Fruit fly (Drosophila melanogaster) whole organism, embryonic: ENCODE data around the gene CG14043.

Experiments used
- CG10654 ChIP-seq: fragments of 200-800 bp; sonication (Bioruptor generic); optimal IDR thresholded peaks from 2 replicates; lab custom pipeline; 2016; ENCODE audit warnings: missing biosample characterization, missing genetic modification characterization
- CG11085 ChIP-seq: fragments of 200-800 bp; sonication (Bioruptor generic); IDR thresholded peaks from 2 replicates; pipeline ENCODE4 v1.3.6; 2022; ENCODE audit warnings: missing biosample characterization, missing genetic modification characterization
- CG11456 ChIP-seq: fragments of 200-800 bp; sonication (Bioruptor generic); IDR thresholded peaks from 3 replicates; pipeline ENCODE4 v1.3.6; 2022; ENCODE audit warnings: missing biosample characterization, missing genetic modification characterization
- CG12104 ChIP-seq: fragments of 200-800 bp; sonication (Bioruptor generic); optimal IDR thresholded peaks from 3 replicates; lab custom pipeline; 2016; ENCODE audit warnings: missing biosample characterization, missing genetic modification characterization
- CG14014 ChIP-seq: fragments of 200-800 bp; sonication (Bioruptor generic); IDR thresholded peaks from 2 replicates; pipeline ENCODE4 v1.3.6; 2022; ENCODE audit warnings: missing biosample characterization, missing genetic modification characterization
- CG15269 ChIP-seq: fragments of 200-800 bp; sonication (Bioruptor generic); optimal IDR thresholded peaks from 2 replicates; lab custom pipeline; 2018; ENCODE audit warnings: missing biosample characterization, mild to moderate bottlenecking, missing genetic modification characterization, moderate library complexity
- CG15479 ChIP-seq: fragments of 200-800 bp; sonication (Bioruptor generic); optimal IDR thresholded peaks from 3 replicates; lab custom pipeline; 2019; ENCODE audit warnings: missing biosample characterization, mild to moderate bottlenecking, missing genetic modification characterization, moderate library complexity
- CG1647 ChIP-seq: fragments of 200-800 bp; sonication (Bioruptor generic); optimal IDR thresholded peaks from 3 replicates; lab custom pipeline; 2016; ENCODE audit warnings: missing biosample characterization, missing genetic modification characterization
- CG16813 ChIP-seq: fragments of 200-800 bp; sonication (Bioruptor generic); IDR thresholded peaks from 3 replicates; pipeline ENCODE4 v1.3.6; 2022; ENCODE audit warnings: missing biosample characterization, missing genetic modification characterization; ENCODE audit not compliant: partially characterized antibody
- CG17568 ChIP-seq: fragments of 200-800 bp; sonication (Bioruptor generic); optimal IDR thresholded peaks from 2 replicates; lab custom pipeline; 2018; ENCODE audit warnings: missing biosample characterization, mild to moderate bottlenecking, missing genetic modification characterization, moderate library complexity
- CG18011 ChIP-seq: fragments of 200-800 bp; sonication (Bioruptor generic); optimal IDR thresholded peaks from 2 replicates; lab custom pipeline; 2017; ENCODE audit warnings: missing biosample characterization, missing genetic modification characterization, mild to moderate bottlenecking, moderate library complexity, missing genotype
- CG2712 ChIP-seq: fragments of 200-800 bp; optimal IDR thresholded peaks from 3 replicates; lab custom pipeline; 2019; ENCODE audit warnings: missing biosample characterization, mild to moderate bottlenecking, missing genetic modification characterization, moderate library complexity
- CG31441 ChIP-seq: fragments of 200-800 bp; sonication (Bioruptor generic); IDR thresholded peaks from 2 replicates; pipeline ENCODE4 v1.3.6; 2022; ENCODE audit warnings: missing biosample characterization, missing genetic modification characterization
- CG3838 ChIP-seq: fragments of 200-800 bp; sonication (Bioruptor generic); optimal IDR thresholded peaks from 3 replicates; lab custom pipeline; 2016; ENCODE audit warnings: missing biosample characterization, missing genetic modification characterization
- CG4424 ChIP-seq: fragments of 200-800 bp; sonication (Bioruptor generic); optimal IDR thresholded peaks from 3 replicates; lab custom pipeline; 2016; ENCODE audit warnings: missing biosample characterization, missing genetic modification characterization
- CG6272 ChIP-seq: fragments of 200-800 bp; sonication (Bioruptor generic); IDR thresholded peaks from 2 replicates; pipeline ENCODE4 v1.3.6; 2022; ENCODE audit warnings: missing biosample characterization, missing genetic modification characterization
- CG7556 ChIP-seq: fragments of 200-800 bp; sonication (Bioruptor generic); optimal IDR thresholded peaks from 2 replicates; lab custom pipeline; 2017; ENCODE audit warnings: missing biosample characterization, mild to moderate bottlenecking, missing genetic modification characterization
- CG7786 ChIP-seq: fragments of 200-800 bp; sonication (Bioruptor generic); optimal IDR thresholded peaks from 2 replicates; lab custom pipeline; 2016; ENCODE audit warnings: missing biosample characterization, missing genetic modification characterization
- CG9215 ChIP-seq: fragments of 200-800 bp; sonication (Bioruptor generic); IDR thresholded peaks from 2 replicates; pipeline ENCODE4 v1.3.6; 2022; ENCODE audit warnings: missing biosample characterization, missing genetic modification characterization
- CTCF ChIP-seq: fragments of 200-800 bp; sonication (Bioruptor generic); optimal IDR thresholded peaks from 2 replicates; lab custom pipeline; 2017; ENCODE audit warnings: missing biosample characterization, mild to moderate bottlenecking, missing genetic modification characterization, moderate library complexity
- Doc3 ChIP-seq: fragments of 200-800 bp; sonication (Bioruptor generic); IDR thresholded peaks from 3 replicates; pipeline ENCODE4 v1.3.6; 2022; ENCODE audit warnings: missing biosample characterization, missing genetic modification characterization; ENCODE audit not compliant: partially characterized antibody
- Ets65A ChIP-seq: fragments of 200-800 bp; sonication (Bioruptor generic); peaks from one replicate; lab custom pipeline; 2016; ENCODE audit warnings: missing biosample characterization, missing genetic modification characterization
- NK7.1 ChIP-seq: fragments of 200-800 bp; sonication (Bioruptor generic); optimal IDR thresholded peaks from 3 replicates; lab custom pipeline; 2016; ENCODE audit warnings: missing biosample characterization, missing genetic modification characterization
- Pdp1 ChIP-seq, 2 experiments: fragments of 200-800 bp; sonication (Bioruptor generic); optimal IDR thresholded peaks; 3 replicates each; lab custom pipeline; 2016; ENCODE audit warnings: missing biosample characterization in 2 of 2, missing genetic modification characterization in 2 of 2, mild to moderate bottlenecking in 1 of 2, moderate library complexity in 1 of 2
- Ptx1 ChIP-seq: fragments of 200-800 bp; sonication (Bioruptor generic); IDR thresholded peaks from 2 replicates; pipeline ENCODE4 v1.3.6; 2022; ENCODE audit warnings: missing biosample characterization, missing genetic modification characterization
- Rx ChIP-seq: fragments of 200-800 bp; sonication (Bioruptor generic); IDR thresholded peaks from 2 replicates; pipeline ENCODE4 v1.3.6; 2022; ENCODE audit warnings: missing biosample characterization, missing genetic modification characterization
- Sry-δ ChIP-seq: fragments of 200-800 bp; sonication (Bioruptor generic); optimal IDR thresholded peaks from 2 replicates; lab custom pipeline; 2016; ENCODE audit warnings: missing biosample characterization, missing genetic modification characterization
- cato ChIP-seq: fragments of 200-800 bp; sonication (Bioruptor generic); optimal IDR thresholded peaks from 2 replicates; lab custom pipeline; 2016; ENCODE audit warnings: missing biosample characterization, missing genetic modification characterization, borderline replicate concordance
- fd3F ChIP-seq: fragments of 200-800 bp; sonication (Bioruptor generic); optimal IDR thresholded peaks from 2 replicates; lab custom pipeline; 2018; ENCODE audit warnings: missing biosample characterization, mild to moderate bottlenecking, missing genetic modification characterization, moderate library complexity
- grn ChIP-seq: fragments of 200-800 bp; sonication (Bioruptor generic); optimal IDR thresholded peaks from 3 replicates; lab custom pipeline; 2017; ENCODE audit warnings: missing biosample characterization, missing genetic modification characterization
- hb ChIP-seq: fragments of 200-800 bp; sonication (Bioruptor generic); IDR thresholded peaks from 3 replicates; pipeline ENCODE4 v1.3.6; 2022; ENCODE audit warnings: missing biosample characterization, missing genetic modification characterization; ENCODE audit not compliant: partially characterized antibody
- lbe ChIP-seq: fragments of 200-800 bp; sonication (Bioruptor generic); optimal IDR thresholded peaks from 2 replicates; lab custom pipeline; 2016; ENCODE audit warnings: missing biosample characterization, mild to moderate bottlenecking, missing genetic modification characterization
- lola ChIP-seq, 3 experiments: fragments of >200 bp in 2 of 3; fragments of 200-800 bp in 1 of 3; sonication (Bioruptor generic) in 1 of 3; optimal IDR thresholded peaks; 2 replicates each; lab custom pipeline; 2017 to 2019; ENCODE audit warnings: missing biosample characterization in 3 of 3, missing genetic modification characterization in 3 of 3, mild to moderate bottlenecking in 1 of 3, moderate library complexity in 1 of 3
- mld ChIP-seq: fragments of 200-800 bp; sonication (Bioruptor generic); IDR thresholded peaks from 3 replicates; pipeline ENCODE4 v1.3.6; 2022; ENCODE audit warnings: missing biosample characterization, missing genetic modification characterization; ENCODE audit not compliant: partially characterized antibody
- oc ChIP-seq: fragments of 200-800 bp; sonication (Bioruptor generic); optimal IDR thresholded peaks from 2 replicates; lab custom pipeline; 2018; ENCODE audit warnings: missing biosample characterization, mild to moderate bottlenecking, missing genetic modification characterization, moderate library complexity
- onecut ChIP-seq: fragments of 200-800 bp; sonication (Bioruptor generic); IDR thresholded peaks from 2 replicates; pipeline ENCODE4 v1.3.6; 2022; ENCODE audit warnings: missing biosample characterization, missing genetic modification characterization
- org-1 ChIP-seq: fragments of 200-800 bp; sonication (Bioruptor generic); optimal IDR thresholded peaks from 2 replicates; lab custom pipeline; 2017; ENCODE audit warnings: missing biosample characterization, missing genetic modification characterization
- pum ChIP-seq: fragments of 200-800 bp; sonication (Bioruptor generic); optimal IDR thresholded peaks from 2 replicates; lab custom pipeline; 2016; ENCODE audit warnings: missing biosample characterization, missing genetic modification characterization
- pzg ChIP-seq: fragments of 200-800 bp; sonication (Bioruptor generic); optimal IDR thresholded peaks from 3 replicates; lab custom pipeline; 2018; ENCODE audit warnings: missing biosample characterization, mild to moderate bottlenecking, missing genetic modification characterization, moderate library complexity
- scrt ChIP-seq: fragments of 200-800 bp; sonication (Bioruptor generic); optimal IDR thresholded peaks from 2 replicates; lab custom pipeline; 2018; ENCODE audit warnings: missing biosample characterization, mild to moderate bottlenecking, missing genetic modification characterization, moderate library complexity
- sisA ChIP-seq: fragments of 200-800 bp; sonication (Bioruptor generic); IDR thresholded peaks from 2 replicates; pipeline ENCODE4 v1.3.6; 2022; ENCODE audit warnings: missing biosample characterization, missing genetic modification characterization
- sob ChIP-seq: fragments of 200-800 bp; sonication (Bioruptor generic); IDR thresholded peaks from 2 replicates; pipeline ENCODE4 v1.3.6; 2022; ENCODE audit warnings: missing biosample characterization, missing genetic modification characterization
- tin ChIP-seq: fragments of 200-800 bp; sonication (Bioruptor generic); optimal IDR thresholded peaks from 3 replicates; lab custom pipeline; 2016; ENCODE audit warnings: missing biosample characterization, missing genetic modification characterization
- tna ChIP-seq: fragments of 200-800 bp; sonication (Bioruptor generic); IDR thresholded peaks from 2 replicates; pipeline ENCODE4 v1.3.6; 2022; ENCODE audit warnings: missing biosample characterization, missing genetic modification characterization; ENCODE audit not compliant: partially characterized antibody
- toy ChIP-seq: fragments of 200-800 bp; sonication (Bioruptor generic); IDR thresholded peaks from 2 replicates; pipeline ENCODE4 v1.3.6; 2022; ENCODE audit warnings: missing biosample characterization, missing genetic modification characterization
- trh ChIP-seq: fragments of 200-800 bp; sonication (Bioruptor generic); optimal IDR thresholded peaks from 2 replicates; lab custom pipeline; 2016; ENCODE audit warnings: missing biosample characterization, missing genetic modification characterization

CG14043 gene

DNA sequence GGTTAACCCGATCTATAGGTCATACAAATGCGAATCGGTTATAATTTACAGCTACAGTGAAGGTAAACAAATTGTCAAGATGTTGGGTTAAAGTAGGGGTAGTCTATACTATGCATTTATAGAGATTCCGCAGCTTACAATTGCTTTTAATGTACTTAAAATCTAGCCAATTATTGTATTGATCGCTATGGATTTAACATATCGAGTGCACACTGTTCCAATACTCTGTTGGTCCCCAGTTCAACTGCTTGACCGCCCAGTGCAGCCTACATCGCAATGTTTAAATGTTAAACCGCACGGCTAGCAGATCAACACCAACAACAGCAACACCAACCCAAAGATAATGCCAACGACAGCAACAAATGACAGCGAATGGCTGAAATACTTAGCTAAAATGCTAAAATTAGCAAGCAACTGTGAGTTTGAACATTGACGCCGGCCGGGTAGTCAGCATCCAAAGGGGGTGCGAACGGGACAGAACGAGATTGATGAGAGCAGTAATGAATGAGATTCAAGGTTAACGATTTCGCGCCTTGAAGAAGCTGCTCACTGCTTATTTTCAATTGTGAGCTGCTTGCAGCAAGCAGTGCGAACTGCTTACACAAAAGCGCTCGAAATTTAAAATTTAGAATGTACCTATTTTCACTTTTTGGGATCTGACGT is 29.5 kb downstream of the CG14043 start (continued):
- no peak for TF ChIP-seq CG7786 (GFP tag; lab: Kevin White, UChicago)
- TF ChIP-seq hb (GFP tag; lab: Robert Waterston, UW): no peak
- TF ChIP-seq lola (GFP tag; optimal IDR thresholded peaks at IDR 0.05; lab: Kevin White, UChicago): peak in 1 of 3 experiments; percentile 55
- peak; percentile 17 for TF ChIP-seq pzg (GFP tag; lab: Kevin White, UChicago)
- no peak for TF ChIP-seq CG10654
- TF ChIP-seq grn: no peak
- TF ChIP-seq tna: peak; percentile 19; the same call in 1 of the 2 replicates
- TF ChIP-seq CG15479 (GFP tag; lab: Kevin White, UChicago): no peak
- no peak; the same call in 1 of the 2 replicates for TF ChIP-seq CG9215 (GFP tag; lab: Robert Waterston, UW)
- no peak for TF ChIP-seq lbe (GFP tag; lab: Kevin White, UChicago)
- TF ChIP-seq Pdp1 (GFP tag; optimal IDR thresholded peaks at IDR 0.05; lab: Kevin White, UChicago): no peak
- no peak for TF ChIP-seq Doc3 (GFP tag; lab: Robert Waterston, UW)
- TF ChIP-seq scrt (GFP tag; lab: Kevin White, UChicago): no peak
- no peak for TF ChIP-seq CG31441 (GFP tag; lab: Robert Waterston, UW)
- TF ChIP-seq pum (GFP tag; lab: Kevin White, UChicago): no peak
- TF ChIP-seq CG12104 (GFP tag; lab: Kevin White, UChicago): no peak
- TF ChIP-seq sisA (GFP tag; lab: Robert Waterston, UW): peak; percentile 3; the same call in 1 of the 2 replicates
- TF ChIP-seq CG18011 (GFP tag; lab: Kevin White, UChicago): no peak
- no peak for TF ChIP-seq Ptx1 (GFP tag; lab: Robert Waterston, UW)
- no peak for TF ChIP-seq CG17568
- no peak for TF ChIP-seq NK7.1
- TF ChIP-seq trh (GFP tag; lab: Kevin White, UChicago): no peak
- TF ChIP-seq oc (tag; lab: Kevin White, UChicago): no peak
- peak; percentile 51 for TF ChIP-seq CG11085 (GFP tag; lab: Robert Waterston, UW)
- no peak for TF ChIP-seq Sry-δ (GFP tag; lab: Kevin White, UChicago)
- TF ChIP-seq CG14014 (GFP tag; lab: Robert Waterston, UW): peak; percentile 52
- TF ChIP-seq CG1647 (GFP tag; lab: Kevin White, UChicago): no peak
- TF ChIP-seq CG16813 (GFP tag; lab: Robert Waterston, UW): no peak
- no peak for TF ChIP-seq onecut (GFP tag; lab: Robert Waterston, UW)
- no peak for TF ChIP-seq mld (GFP tag; lab: Robert Waterston, UW)
- TF ChIP-seq tin (GFP tag; lab: Kevin White, UChicago): no peak
- no peak for TF ChIP-seq CG7556 (GFP tag; lab: Kevin White, UChicago)
- TF ChIP-seq fd3F: no peak
- no peak for TF ChIP-seq toy (GFP tag; lab: Robert Waterston, UW)
- peak; percentile 68; the same call in 2 of the 3 replicates for TF ChIP-seq CG11456 (GFP tag; lab: Robert Waterston, UW)
- TF ChIP-seq CG4424 (GFP tag; lab: Kevin White, UChicago): no peak
- TF ChIP-seq org-1 (GFP tag; lab: Kevin White, UChicago): no peak
- no peak for TF ChIP-seq CG6272
- TF ChIP-seq CG3838 (GFP tag; lab: Kevin White, UChicago): no peak
- TF ChIP-seq CG15269 (tag; lab: Kevin White, UChicago): no peak
- peak; percentile 76 for TF ChIP-seq Rx (GFP tag; lab: Robert Waterston, UW)
- TF ChIP-seq cato (GFP tag; lab: Kevin White, UChicago): no peak
- 0 out of 2 replicates have a peak, but pooled peaks have one; percentile 9 for TF ChIP-seq sob (GFP tag; lab: Robert Waterston, UW)
- TF ChIP-seq CG2712 (tag; lab: Kevin White, UChicago): no peak
- TF ChIP-seq Ets65A (GFP tag; lab: Kevin White, UChicago): peak; percentile 73
- TF ChIP-seq CTCF (GFP tag; lab: Kevin White, UChicago): peak; percentile 33
